Fruit fly (Drosophila melanogaster) S2 (cell line): ENCODE measurements around the gene Hexim.
A peak's percentile ranks its signal among the peaks of the same experiment; 100 is the strongest.

ENCODE experiments used
- CG8478 ChIP-seq: fragments of >200 bp; optimal IDR thresholded peaks from 2 replicates; lab custom pipeline; 2018
- CTCF ChIP-seq, 2 experiments: fragments of >200 bp; optimal IDR thresholded peaks; 2 replicates each; lab custom pipeline; 2018

Hexim gene

dm6 chr3R:14679381-14680111 lies 20.3 kb downstream of the Hexim start:
- TF ChIP-seq CG8478 (lab: Kevin White, UChicago) (no peak), CTCF (optimal IDR thresholded peaks at IDR 0.05; lab: Kevin White, UChicago) (no peak)

dm6 chr3R:14680112-14680665 lies 21.0 kb downstream of the Hexim start:
- TF ChIP-seq CG8478 (lab: Kevin White, UChicago) = no peak
- no peak for TF ChIP-seq CTCF (optimal IDR thresholded peaks at IDR 0.05; lab: Kevin White, UChicago)

dm6 chr3R:14683928-14684327 lies 24.7 kb downstream of the Hexim start:
- TF ChIP-seq CG8478 (lab: Kevin White, UChicago) = no peak
- no peak for TF ChIP-seq CTCF (optimal IDR thresholded peaks at IDR 0.05; lab: Kevin White, UChicago)

- TF ChIP-seq CTCF (optimal IDR thresholded peaks at IDR 0.05; lab: Kevin White, UChicago) = no peak
- no peak for TF ChIP-seq CG8478 (lab: Kevin White, UChicago)
Observed at dm6 chr3R:14687296-14687695, 28.1 kb downstream of the Hexim start.

dm6 chr3R:14690065-14690464 lies 30.8 kb downstream of the Hexim start:
- TF ChIP-seq CG8478 (lab: Kevin White, UChicago) (no peak), CTCF (optimal IDR thresholded peaks at IDR 0.05; lab: Kevin White, UChicago) (no peak)

dm6 chr3R:14691019-14691777 lies 32.0 kb downstream of the Hexim start:
- TF ChIP-seq CG8478 (lab: Kevin White, UChicago) (no peak), CTCF (optimal IDR thresholded peaks at IDR 0.05; lab: Kevin White, UChicago) (no peak)

- no peak for TF ChIP-seq CG8478 (lab: Kevin White, UChicago)
- no peak for TF ChIP-seq CTCF (optimal IDR thresholded peaks at IDR 0.05; lab: Kevin White, UChicago)
Observed at dm6 chr3R:14692230-14692970, 33.2 kb downstream of the Hexim start.

dm6 chr3R:14692971-14693253 lies 33.7 kb downstream of the Hexim start:
- TF ChIP-seq CTCF (optimal IDR thresholded peaks at IDR 0.05; lab: Kevin White, UChicago) (no peak), CG8478 (lab: Kevin White, UChicago) (no peak)

dm6 chr3R:14694583-14694982 lies 35.3 kb downstream of the Hexim start:
- TF ChIP-seq CTCF (optimal IDR thresholded peaks at IDR 0.05; lab: Kevin White, UChicago) = no peak
- TF ChIP-seq CG8478 (lab: Kevin White, UChicago) = no peak

- TF ChIP-seq CTCF (optimal IDR thresholded peaks at IDR 0.05; lab: Kevin White, UChicago) (no peak), CG8478 (lab: Kevin White, UChicago) (no peak)
Observed at dm6 chr3R:14695054-14695453, 35.8 kb downstream of the Hexim start.

- TF ChIP-seq CTCF (optimal IDR thresholded peaks at IDR 0.05; lab: Kevin White, UChicago) (no peak), CG8478 (lab: Kevin White, UChicago) (no peak)
Observed at dm6 chr3R:14695665-14696064, 36.4 kb downstream of the Hexim start.

dm6 chr3R:14696949-14697513 lies 37.8 kb downstream of the Hexim start, which contains the start of gene Meltrin:
Gene Meltrin, minus strand, starts transcription at chr3R:14697292.
- TF ChIP-seq CTCF (optimal IDR thresholded peaks at IDR 0.05; lab: Kevin White, UChicago) = peak; percentile 53 to 58
- TF ChIP-seq CG8478 (lab: Kevin White, UChicago) = no peak

- TF ChIP-seq CTCF (optimal IDR thresholded peaks at IDR 0.05; lab: Kevin White, UChicago) (no peak), CG8478 (lab: Kevin White, UChicago) (no peak)
Observed at dm6 chr3R:14703302-14704192, 44.3 kb downstream of the Hexim start.
